Fruit fly (Drosophila melanogaster): ENCODE data around the gene Prx6a.

Gene Prx6a

dm6 chr2L:2906122-2906521 is 28.1 kb upstream of the Prx6a start:
- TF ChIP-seq Abd-B (GFP tag; optimal IDR thresholded peaks at IDR 0.05): no peak
- no peak for TF ChIP-seq brk (GFP tag; optimal IDR thresholded peaks at IDR 0.05)
- no peak for TF ChIP-seq CrebA (GFP tag; optimal IDR thresholded peaks at IDR 0.05; ENCODE audit: borderline replicate concordance)
- TF ChIP-seq ey (GFP tag; optimal IDR thresholded peaks at IDR 0.05): no peak
- no peak for TF ChIP-seq HLH106 (tag; optimal IDR thresholded peaks at IDR 0.05)
- TF ChIP-seq tai (GFP tag; optimal IDR thresholded peaks at IDR 0.05): no peak
- TF ChIP-seq Dfd (GFP tag; optimal IDR thresholded peaks at IDR 0.05): no peak
- no peak for TF ChIP-seq N (GFP tag; optimal IDR thresholded peaks at IDR 0.05)
- TF ChIP-seq sv (GFP tag; optimal IDR thresholded peaks at IDR 0.05): no peak
- no peak for TF ChIP-seq Sp1 (GFP tag; optimal IDR thresholded peaks at IDR 0.05)
- TF ChIP-seq foxo (GFP tag; optimal IDR thresholded peaks at IDR 0.05): no peak
- TF ChIP-seq CG9705 (GFP tag; optimal IDR thresholded peaks at IDR 0.05): no peak
- TF ChIP-seq Mio (GFP tag; optimal IDR thresholded peaks at IDR 0.05): no peak
- no peak for TF ChIP-seq OdsH (GFP tag; optimal IDR thresholded peaks at IDR 0.05)
- TF ChIP-seq usp (GFP tag; optimal IDR thresholded peaks at IDR 0.05): no peak
- no peak for TF ChIP-seq rgr (GFP tag; optimal IDR thresholded peaks at IDR 0.05)

- TF ChIP-seq dmrt93B (GFP tag; optimal IDR thresholded peaks at IDR 0.05) (peak; percentile 19), psq (GFP tag; optimal IDR thresholded peaks at IDR 0.05) (peak; percentile 89), Mio (GFP tag; optimal IDR thresholded peaks at IDR 0.05) (no peak), CrebA (GFP tag; optimal IDR thresholded peaks at IDR 0.05; ENCODE audit: borderline replicate concordance) (no peak), br (GFP tag; optimal IDR thresholded peaks at IDR 0.05) (no peak), foxo (GFP tag; optimal IDR thresholded peaks at IDR 0.05) (peak in 1 of 2 experiments; percentile 68), Rel (GFP tag; optimal IDR thresholded peaks at IDR 0.05) (no peak), Rel (tag; optimal IDR thresholded peaks at IDR 0.05) (no peak), sage (GFP tag; optimal IDR thresholded peaks at IDR 0.05) (no peak), Sp1 (GFP tag; optimal IDR thresholded peaks at IDR 0.05) (peak; percentile 64), N (GFP tag; optimal IDR thresholded peaks at IDR 0.05) (no peak), Myc (optimal IDR thresholded peaks at IDR 0.05) (no peak), jim (GFP tag; optimal IDR thresholded peaks at IDR 0.05) (no peak), lola (GFP tag; optimal IDR thresholded peaks at IDR 0.05) (no peak), Abd-B (GFP tag; optimal IDR thresholded peaks at IDR 0.05) (no peak), Hnf4 (GFP tag; optimal IDR thresholded peaks at IDR 0.05) (peak; percentile 9), pan (optimal IDR thresholded peaks at IDR 0.05) (no peak), ey (GFP tag; optimal IDR thresholded peaks at IDR 0.05) (no peak), Dif (GFP tag; optimal IDR thresholded peaks at IDR 0.05; ENCODE audit: partially characterized antibody) (no peak), Dfd (GFP tag; optimal IDR thresholded peaks at IDR 0.05) (no peak), usp (GFP tag; optimal IDR thresholded peaks at IDR 0.05) (no peak), CG32264 (GFP tag; optimal IDR thresholded peaks at IDR 0.05) (no peak), Hr83 (GFP tag; optimal IDR thresholded peaks at IDR 0.05; ENCODE audit: poor library complexity, severe bottlenecking) (no peak), Jra (GFP tag; optimal IDR thresholded peaks at IDR 0.05) (no peak), Vsx2 (GFP tag; optimal IDR thresholded peaks at IDR 0.05; ENCODE audit: partially characterized antibody) (no peak), Hr78 (GFP tag; optimal IDR thresholded peaks at IDR 0.05) (no peak), fru (GFP tag; optimal IDR thresholded peaks at IDR 0.05) (peak; percentile 52), dl (GFP tag; optimal IDR thresholded peaks at IDR 0.05; ENCODE audit: insufficient read depth in 1 of 2, partially characterized antibody in 2 of 2) (no peak), brk (GFP tag; optimal IDR thresholded peaks at IDR 0.05) (no peak), tai (GFP tag; optimal IDR thresholded peaks at IDR 0.05) (no peak), GATAd (GFP tag; optimal IDR thresholded peaks at IDR 0.05) (no peak), CG9705 (GFP tag; optimal IDR thresholded peaks at IDR 0.05) (no peak), OdsH (GFP tag; optimal IDR thresholded peaks at IDR 0.05) (peak; percentile 53), h (GFP tag; optimal IDR thresholded peaks at IDR 0.05) (peak; percentile 45), dsf (GFP tag; optimal IDR thresholded peaks at IDR 0.05; ENCODE audit: borderline replicate concordance) (no peak), sv (GFP tag; optimal IDR thresholded peaks at IDR 0.05) (no peak), rgr (GFP tag; optimal IDR thresholded peaks at IDR 0.05) (peak; percentile 65), HLH106 (tag; optimal IDR thresholded peaks at IDR 0.05) (peak; percentile 50), woc (GFP tag; optimal IDR thresholded peaks at IDR 0.05) (no peak)
Observed at dm6 chr2L:2905051-2905446, 27.0 kb upstream of the Prx6a start.

Measured in whole organism, wandering third instar larva.